Worm (Caenorhabditis elegans) whole organism, L1 larva: ENCODE measurements around the gene rsa-2.
A peak's percentile ranks its signal among the peaks of the same experiment; 100 is the strongest.

ENCODE experiments used
- C34B4.2 ChIP-seq: sonication (generic microtip); optimal IDR thresholded peaks from 2 replicates; lab custom pipeline; 2017; ENCODE audit warnings: mild to moderate bottlenecking, missing genetic modification characterization, missing compliant biosample characterization
- F16B12.6 ChIP-seq: fragments of 150-350 bp; optimal IDR thresholded peaks from 2 replicates; lab custom pipeline; 2014; ENCODE audit warnings: missing biosample characterization, missing genetic modification characterization
- aly-2 ChIP-seq: fragments of 150-350 bp; optimal IDR thresholded peaks from 2 replicates; lab custom pipeline; 2014; ENCODE audit warnings: missing biosample characterization, missing genetic modification characterization
- blmp-1 ChIP-seq: fragments of 150-350 bp; optimal IDR thresholded peaks from 2 replicates; lab custom pipeline; 2014; ENCODE audit warnings: missing biosample characterization, missing genetic modification characterization
- ceh-90 ChIP-seq: sonication (generic microtip); optimal IDR thresholded peaks from 2 replicates; lab custom pipeline; 2016; ENCODE audit warnings: missing genetic modification characterization, missing compliant biosample characterization
- efl-1 ChIP-seq, 4 experiments: fragments of 150-350 bp; optimal IDR thresholded peaks in 3 of 4; peaks in 1 of 4; 1 replicate in 1 of 4; 2 replicates in 3 of 4; lab custom pipeline; 2014; ENCODE audit warnings: missing biosample characterization in 2 of 4, missing genetic modification characterization in 2 of 4, missing genetic modification reagents in 2 of 4
- egl-13 ChIP-seq: sonication (generic microtip); optimal IDR thresholded peaks from 2 replicates; lab custom pipeline; 2016; ENCODE audit warnings: missing genotype, missing genetic modification reagents, missing genetic modification characterization, missing compliant biosample characterization
- egl-27 ChIP-seq, 2 experiments: fragments of 150-350 bp in 1 of 2; sonication (generic microtip); optimal IDR thresholded peaks; 3 replicates each; lab custom pipeline; 2017 to 2018; ENCODE audit warnings: missing biosample characterization in 2 of 2, missing genetic modification characterization in 2 of 2, missing genetic modification reagents in 2 of 2
- elt-2 ChIP-seq: sonication (generic microtip); optimal IDR thresholded peaks from 2 replicates; lab custom pipeline; 2016; ENCODE audit warnings: missing genetic modification characterization, mild to moderate bottlenecking, inconsistent platforms, missing compliant biosample characterization, missing genetic modification reagents
- elt-3 ChIP-seq, 6 experiments: fragments of 150-350 bp in 1 of 6; sonication (generic microtip); optimal IDR thresholded peaks; 2 replicates each; lab custom pipeline; 2017 to 2018; ENCODE audit warnings: missing biosample characterization in 6 of 6, missing genetic modification characterization in 6 of 6, inconsistent platforms in 1 of 6
- fkh-8 ChIP-seq: sonication (generic microtip); optimal IDR thresholded peaks from 2 replicates; lab custom pipeline; 2016; ENCODE audit warnings: mild to moderate bottlenecking, missing genetic modification characterization, missing compliant biosample characterization
- isw-1 ChIP-seq: fragments of 200-800 bp; sonication (Bioruptor generic); IDR thresholded peaks from 2 replicates; pipeline ENCODE4 v1.3.6; 2022; ENCODE audit warnings: missing genetic modification characterization, missing compliant biosample characterization
- jun-1 ChIP-seq: fragments of 150-350 bp; optimal IDR thresholded peaks from 2 replicates; lab custom pipeline; 2014; ENCODE audit warnings: missing biosample characterization, missing genetic modification reagents, missing genetic modification characterization
- lin-15B ChIP-seq: fragments of 150-350 bp; sonication (generic microtip); optimal IDR thresholded peaks from 3 replicates; lab custom pipeline; 2014; ENCODE audit warnings: missing biosample characterization, missing genetic modification characterization
- lin-35 ChIP-seq, 2 experiments: fragments of 150-350 bp; optimal IDR thresholded peaks; 2 replicates each; lab custom pipeline; 2014; ENCODE audit warnings: missing biosample characterization in 2 of 2, missing genetic modification characterization in 2 of 2, missing genetic modification reagents in 2 of 2
- lin-39 ChIP-seq: fragments of 150-350 bp; optimal IDR thresholded peaks from 2 replicates; lab custom pipeline; 2014; ENCODE audit warnings: missing biosample characterization, missing genetic modification reagents, missing genetic modification characterization
- lir-3 ChIP-seq: sonication (generic microtip); optimal IDR thresholded peaks from 2 replicates; lab custom pipeline; 2016; ENCODE audit warnings: mild to moderate bottlenecking, missing genetic modification characterization, moderate library complexity, missing compliant biosample characterization; ENCODE audit not compliant: poor library complexity
- lsy-2 ChIP-seq, 2 experiments: fragments of 150-350 bp; optimal IDR thresholded peaks; 2 replicates each; lab custom pipeline; 2014; ENCODE audit warnings: missing biosample characterization in 2 of 2, missing genetic modification characterization in 2 of 2
- mab-9 ChIP-seq: fragments of 200-800 bp; sonication (Bioruptor generic); IDR thresholded peaks from 2 replicates; pipeline ENCODE4 v1.3.6; 2022; ENCODE audit warnings: missing genetic modification reagents, missing genetic modification characterization, missing compliant biosample characterization
- mdl-1 ChIP-seq, 2 experiments: fragments of 150-350 bp; optimal IDR thresholded peaks; 2 replicates each; lab custom pipeline; 2014 to 2017; ENCODE audit warnings: missing biosample characterization in 2 of 2, missing genetic modification characterization in 2 of 2, inconsistent platforms in 1 of 2
- nhr-11 ChIP-seq: fragments of 150-350 bp; optimal IDR thresholded peaks from 2 replicates; lab custom pipeline; 2014; ENCODE audit warnings: missing biosample characterization, missing genetic modification characterization
- nhr-12 ChIP-seq: sonication (generic microtip); optimal IDR thresholded peaks from 2 replicates; lab custom pipeline; 2017; ENCODE audit warnings: missing biosample characterization, missing genetic modification characterization
- nhr-19 ChIP-seq: fragments of 200-800 bp; sonication (Bioruptor generic); conservative IDR thresholded peaks from 2 replicates; pipeline ENCODE4 v1.3.6; 2022; ENCODE audit warnings: missing genetic modification characterization, missing compliant biosample characterization
- nhr-20 ChIP-seq: sonication (generic microtip); optimal IDR thresholded peaks from 2 replicates; lab custom pipeline; 2016; ENCODE audit warnings: mild to moderate bottlenecking, missing genetic modification characterization, missing compliant biosample characterization
- nhr-28 ChIP-seq: fragments of 150-350 bp; optimal IDR thresholded peaks from 2 replicates; lab custom pipeline; 2014; ENCODE audit warnings: missing biosample characterization, missing genetic modification characterization
- nhr-71 ChIP-seq: sonication (generic microtip); optimal IDR thresholded peaks from 2 replicates; lab custom pipeline; 2016; ENCODE audit warnings: mild to moderate bottlenecking, missing genetic modification characterization, moderate library complexity, missing compliant biosample characterization
- nhr-90 ChIP-seq: sonication (generic microtip); optimal IDR thresholded peaks from 2 replicates; lab custom pipeline; 2016; ENCODE audit warnings: mild to moderate bottlenecking, missing genetic modification characterization, missing compliant biosample characterization; ENCODE audit not compliant: poor library complexity
- pqm-1 ChIP-seq: sonication (generic microtip); optimal IDR thresholded peaks from 3 replicates; lab custom pipeline; 2017; ENCODE audit warnings: missing biosample characterization, missing genetic modification characterization
- rnt-1 ChIP-seq: sonication (generic microtip); optimal IDR thresholded peaks from 2 replicates; lab custom pipeline; 2016; ENCODE audit warnings: mild to moderate bottlenecking, missing genetic modification characterization, moderate library complexity, missing compliant biosample characterization
- skn-1 ChIP-seq: fragments of 150-350 bp; optimal IDR thresholded peaks from 2 replicates; lab custom pipeline; 2014; ENCODE audit warnings: missing biosample characterization, missing genetic modification characterization
- swsn-7 ChIP-seq: sonication (generic microtip); optimal IDR thresholded peaks from 2 replicates; lab custom pipeline; 2016; ENCODE audit warnings: missing genetic modification characterization, missing compliant biosample characterization
- tlp-1 ChIP-seq: fragments of 150-350 bp; optimal IDR thresholded peaks from 2 replicates; lab custom pipeline; 2014; ENCODE audit warnings: missing biosample characterization, missing genetic modification characterization
- unc-130 ChIP-seq: fragments of 150-350 bp; optimal IDR thresholded peaks from 2 replicates; lab custom pipeline; 2017; ENCODE audit warnings: missing biosample characterization, missing genetic modification characterization, inconsistent platforms
- unc-30 ChIP-seq: sonication (generic microtip); optimal IDR thresholded peaks from 2 replicates; lab custom pipeline; 2017; ENCODE audit warnings: missing biosample characterization, missing genetic modification characterization
- unc-86 ChIP-seq: sonication (generic microtip); optimal IDR thresholded peaks from 2 replicates; lab custom pipeline; 2016; ENCODE audit warnings: missing genetic modification characterization, missing compliant biosample characterization
- xbp-1 ChIP-seq: sonication (generic microtip); optimal IDR thresholded peaks from 2 replicates; lab custom pipeline; 2016; ENCODE audit warnings: missing genetic modification characterization, missing compliant biosample characterization

Gene rsa-2

DNA sequence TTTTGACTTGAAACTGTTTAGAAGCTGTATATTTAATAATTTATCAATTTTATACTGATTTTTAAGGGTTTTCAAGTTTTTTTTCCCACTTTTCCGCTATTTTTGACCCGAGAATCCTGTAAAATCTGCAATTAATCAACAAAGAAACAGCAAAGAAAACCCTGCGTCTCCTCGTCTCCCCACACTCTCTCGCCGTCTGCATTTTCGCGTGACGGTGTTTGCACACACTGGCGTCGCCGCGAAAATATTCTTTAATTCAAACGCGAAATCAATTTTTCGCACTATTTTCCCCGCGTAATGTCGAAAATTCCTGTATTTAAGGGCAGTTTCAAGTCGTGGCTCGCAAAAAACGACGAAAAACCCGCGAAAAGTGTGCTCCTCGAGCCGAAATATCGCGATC lies at the start of gene rsa-2 (continued):
- TF ChIP-seq F16B12.6 (peak; percentile 99), nhr-20 (tag; lab: Kevin White, UChicago) (peak; percentile 46), aly-2 (tag; lab: Kevin White, UChicago) (peak; percentile 29), egl-27 (tag; optimal IDR thresholded peaks at IDR 0.05; lab: Kevin White, UChicago) (no peak), efl-1 (optimal IDR thresholded peaks at IDR 0.05; lab: Kevin White, UChicago) (peak; percentile 82 to 95), efl-1 (GFP tag; optimal IDR thresholded peaks at IDR 0.05 in 1 of 2; lab: Kevin White, UChicago) (peak; percentile 96 to 100), elt-2 (tag; lab: Kevin White, UChicago) (peak; percentile 16), nhr-71 (tag; lab: Kevin White, UChicago) (peak; percentile 75), nhr-12 (tag; lab: Kevin White, UChicago) (no peak), lin-15B (tag; lab: Kevin White, UChicago) (peak; percentile 24), lin-39 (tag; lab: Kevin White, UChicago) (peak; percentile 14), nhr-28 (tag; lab: Kevin White, UChicago) (no peak)

- no peak for TF ChIP-seq xbp-1 (tag; lab: Kevin White, UChicago)
- TF ChIP-seq efl-1 (optimal IDR thresholded peaks at IDR 0.05; lab: Kevin White, UChicago), result no peak
- TF ChIP-seq efl-1 (GFP tag; optimal IDR thresholded peaks at IDR 0.05 in 1 of 2; lab: Kevin White, UChicago), result peak in 1 of 2 experiments; percentile 87
- TF ChIP-seq unc-130 (tag; lab: Kevin White, UChicago), result no peak
- no peak for TF ChIP-seq nhr-90
- no peak for TF ChIP-seq egl-13 (tag; lab: Kevin White, UChicago)
Measured at ce11 chrIII:11022278-11022677, 41.0 kb upstream of the rsa-2 start.

DNA sequence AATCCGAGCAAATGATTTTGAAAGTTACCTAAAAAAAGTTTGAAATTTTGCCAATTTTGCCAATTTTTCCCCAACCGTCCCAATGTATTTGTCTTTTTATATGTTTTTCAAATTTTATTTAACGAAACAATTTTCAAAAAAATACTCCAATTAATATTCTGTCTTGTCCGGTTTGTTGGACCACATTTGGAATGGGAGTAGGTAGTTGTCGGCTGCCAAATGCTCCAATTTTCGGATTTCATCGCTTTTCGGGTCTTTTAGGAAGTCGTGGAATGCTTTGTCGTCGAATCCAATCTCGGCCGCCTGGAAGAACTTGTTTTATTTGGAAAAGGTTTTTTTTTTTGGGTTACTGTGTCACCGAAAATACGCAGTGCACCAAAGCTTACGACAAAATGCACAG lies 38.1 kb upstream of the rsa-2 start:
- TF ChIP-seq C34B4.2 (tag; lab: Kevin White, UChicago), result no peak
- no peak for TF ChIP-seq isw-1 (GFP tag; lab: Robert Waterston, UW)
- no peak for TF ChIP-seq lin-15B (tag; lab: Kevin White, UChicago)
- TF ChIP-seq elt-3 (tag; optimal IDR thresholded peaks at IDR 0.05; lab: Kevin White, UChicago), result no peak
- TF ChIP-seq egl-27 (tag; optimal IDR thresholded peaks at IDR 0.05; lab: Kevin White, UChicago), result no peak
- TF ChIP-seq nhr-11 (tag; lab: Kevin White, UChicago), result no peak
- no peak for TF ChIP-seq unc-86
- TF ChIP-seq blmp-1 (tag; lab: Kevin White, UChicago), result no peak
- TF ChIP-seq egl-13 (tag; lab: Kevin White, UChicago), result no peak
- no peak for TF ChIP-seq skn-1 (tag; lab: Kevin White, UChicago)
- TF ChIP-seq fkh-8, result no peak
- no peak for TF ChIP-seq nhr-19 (GFP tag; lab: Robert Waterston, UW)
- TF ChIP-seq mab-9 (GFP tag; lab: Robert Waterston, UW), result no peak
- no peak for TF ChIP-seq unc-130 (tag; lab: Kevin White, UChicago)
- no peak for TF ChIP-seq lir-3 (tag; lab: Kevin White, UChicago)
- no peak for TF ChIP-seq ceh-90 (tag; lab: Kevin White, UChicago)

DNA sequence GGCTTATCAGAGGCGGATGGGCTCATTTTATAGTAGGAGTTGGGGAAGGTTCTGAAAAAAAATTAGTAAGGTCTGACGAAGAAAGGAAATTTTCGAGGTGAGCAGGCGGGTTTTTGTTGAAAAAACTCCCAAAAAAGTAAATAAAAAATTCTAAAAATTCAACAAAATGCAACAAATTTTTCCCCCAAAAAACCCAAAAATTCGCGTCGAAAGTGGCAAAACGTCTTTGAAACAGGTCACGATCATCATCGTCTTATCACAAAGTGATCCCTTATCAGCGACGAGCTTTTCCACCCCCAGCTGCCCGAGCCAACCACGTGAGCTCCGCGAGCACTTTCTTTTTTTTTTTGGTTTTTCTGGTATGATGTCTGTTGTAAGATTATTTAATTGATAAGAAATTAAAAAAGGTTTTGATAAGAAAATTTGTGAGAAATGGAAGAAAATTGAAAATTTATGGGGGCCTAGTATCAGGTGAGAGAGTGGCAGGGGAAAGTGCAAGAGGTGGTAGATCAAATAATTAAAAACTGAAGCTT lies 36.7 kb upstream of the rsa-2 start, which contains the start of gene Y48A6B.7:
TSS of gene Y48A6B.7 (minus strand) at position 51 of the 533 bp plus-strand sequence.
- peak; percentile 81 for TF ChIP-seq pqm-1
- TF ChIP-seq mdl-1 (tag; optimal IDR thresholded peaks at IDR 0.05; lab: Kevin White, UChicago), result peak in 1 of 2 experiments; percentile 74
- no peak for TF ChIP-seq unc-30 (tag; lab: Kevin White, UChicago)
- TF ChIP-seq efl-1 (optimal IDR thresholded peaks at IDR 0.05; lab: Kevin White, UChicago), result no peak
- TF ChIP-seq efl-1 (GFP tag; optimal IDR thresholded peaks at IDR 0.05 in 1 of 2; lab: Kevin White, UChicago), result peak in 1 of 2 experiments; percentile 88
- peak in 1 of 2 experiments; percentile 24 for TF ChIP-seq lsy-2 (tag; optimal IDR thresholded peaks at IDR 0.05; lab: Kevin White, UChicago)
- peak; percentile 32 for TF ChIP-seq jun-1 (tag; lab: Kevin White, UChicago)
- TF ChIP-seq tlp-1 (tag; lab: Kevin White, UChicago), result peak; percentile 0
- peak; percentile 98 for TF ChIP-seq elt-2 (tag; lab: Kevin White, UChicago)
- TF ChIP-seq lin-35 (GFP tag; optimal IDR thresholded peaks at IDR 0.05; lab: Kevin White, UChicago), result peak in 1 of 2 experiments; percentile 51
- TF ChIP-seq rnt-1, result no peak
- peak; percentile 14 for TF ChIP-seq nhr-20 (tag; lab: Kevin White, UChicago)
- peak; percentile 60 for TF ChIP-seq nhr-90
- peak; percentile 51 for TF ChIP-seq nhr-71 (tag; lab: Kevin White, UChicago)
- no peak for TF ChIP-seq swsn-7 (tag; lab: Kevin White, UChicago)
